Fruit fly (Drosophila melanogaster): ENCODE measurements around the gene CG8001.

Gene CG8001

dm6 chr3L:1730873-1731272, 25.1 kb upstream of the CG8001 start, which contains the start of gene drpr (continued):
- TF ChIP-seq sens (GFP tag) (peak; percentile 84), salm (tag; optimal IDR thresholded peaks at IDR 0.05) (no peak), Sox102F (GFP tag; optimal IDR thresholded peaks at IDR 0.05) (no peak), CG7928 (GFP tag; optimal IDR thresholded peaks at IDR 0.05) (no peak), Stat92E (GFP tag; optimal IDR thresholded peaks at IDR 0.05) (peak in 1 of 3 experiments; percentile 60), CG1233 (GFP tag; optimal IDR thresholded peaks at IDR 0.05) (no peak), CG3407 (GFP tag; optimal IDR thresholded peaks at IDR 0.05) (no peak), gcm2 (GFP tag; optimal IDR thresholded peaks at IDR 0.05) (no peak), bowl (GFP tag; IDR thresholded peaks at IDR 0.05) (no peak), CG15269 (tag; optimal IDR thresholded peaks at IDR 0.05) (no peak), HLH4C (GFP tag; IDR thresholded peaks at IDR 0.05; ENCODE audit: partially characterized antibody) (0 out of 3 replicates have a peak, but pooled peaks have one; percentile 35), NK7.1 (GFP tag; optimal IDR thresholded peaks at IDR 0.05) (peak; percentile 11), CG34376 (GFP tag; optimal IDR thresholded peaks at IDR 0.05) (peak; percentile 13), CG5245 (GFP tag; optimal IDR thresholded peaks at IDR 0.05) (no peak), otp (GFP tag; IDR thresholded peaks at IDR 0.05) (no peak), Hr51 (GFP tag; optimal IDR thresholded peaks at IDR 0.05) (no peak), B-H1 (GFP tag; IDR thresholded peaks at IDR 0.05) (no peak), en (GFP tag; optimal IDR thresholded peaks at IDR 0.05) (no peak), aop (GFP tag; IDR thresholded peaks at IDR 0.05) (no peak), Sox100B (GFP tag; optimal IDR thresholded peaks at IDR 0.05) (peak; percentile 24), CG3281 (GFP tag; optimal IDR thresholded peaks at IDR 0.05) (peak; percentile 16), Sry-δ (GFP tag; optimal IDR thresholded peaks at IDR 0.05) (peak; percentile 32), YL-1 (GFP tag; optimal IDR thresholded peaks at IDR 0.05) (peak; percentile 83), knrl (GFP tag; IDR thresholded peaks at IDR 0.05; ENCODE audit: partially characterized antibody) (peak; percentile 45; the same call in 1 of the 3 replicates), HmgZ (tag; optimal IDR thresholded peaks at IDR 0.05) (peak; percentile 51), CG18764 (GFP tag; optimal IDR thresholded peaks at IDR 0.05) (no peak), CG13424 (tag; optimal IDR thresholded peaks at IDR 0.05) (no peak), CG12659 (GFP tag; optimal IDR thresholded peaks at IDR 0.05) (peak; percentile 78), sqz (GFP tag; optimal IDR thresholded peaks at IDR 0.05) (no peak), Asciz (GFP tag; optimal IDR thresholded peaks at IDR 0.05) (no peak), crp (GFP tag; optimal IDR thresholded peaks at IDR 0.05) (no peak), CG5180 (GFP tag; optimal IDR thresholded peaks at IDR 0.05) (no peak), dimm (GFP tag; IDR thresholded peaks at IDR 0.05) (no peak), HLH3B (GFP tag; IDR thresholded peaks at IDR 0.05) (no peak), luna (GFP tag; optimal IDR thresholded peaks at IDR 0.05) (no peak), psq (GFP tag; optimal IDR thresholded peaks at IDR 0.05) (no peak), bsh (GFP tag; optimal IDR thresholded peaks at IDR 0.05) (no peak), ac (GFP tag; optimal IDR thresholded peaks at IDR 0.05) (no peak), zen (tag; optimal IDR thresholded peaks at IDR 0.05) (peak; percentile 41), ro (GFP tag; IDR thresholded peaks at IDR 0.05) (no peak), CG12942 (GFP tag; optimal IDR thresholded peaks at IDR 0.05) (no peak), bab2 (GFP tag; optimal IDR thresholded peaks at IDR 0.05) (no peak), CG13296 (GFP tag; optimal IDR thresholded peaks at IDR 0.05) (peak; percentile 37), unpg (GFP tag; optimal IDR thresholded peaks at IDR 0.05) (peak; percentile 13), Pdp1 (GFP tag; optimal IDR thresholded peaks at IDR 0.05) (peak in 1 of 2 experiments; percentile 45), ATbp (GFP tag; optimal IDR thresholded peaks at IDR 0.05) (no peak), Nf-YB (GFP tag; optimal IDR thresholded peaks at IDR 0.05) (no peak), unc-4 (GFP tag; IDR thresholded peaks at IDR 0.05; ENCODE audit: partially characterized antibody) (no peak), p53 (GFP tag; optimal IDR thresholded peaks at IDR 0.05) (no peak), dmrt11E (tag; optimal IDR thresholded peaks at IDR 0.05) (no peak)
